Worm (Caenorhabditis elegans): ENCODE data around the gene F45D3.2.

- TF ChIP-seq sptf-1 (tag; optimal IDR thresholded peaks at IDR 0.05) (no peak), mep-1 (tag; optimal IDR thresholded peaks at IDR 0.05) (no peak), nhr-237 (tag; optimal IDR thresholded peaks at IDR 0.05) (no peak), nhr-2 (tag; optimal IDR thresholded peaks at IDR 0.05) (no peak), nhr-12 (tag; optimal IDR thresholded peaks at IDR 0.05) (no peak), snpc-4 (tag; optimal IDR thresholded peaks at IDR 0.05) (no peak), sem-2 (GFP tag; optimal IDR thresholded peaks at IDR 0.05) (no peak), M03D4.4 (tag; optimal IDR thresholded peaks at IDR 0.05) (no peak), blmp-1 (tag; optimal IDR thresholded peaks at IDR 0.05) (no peak), ceh-43 (GFP tag; optimal IDR thresholded peaks at IDR 0.05) (no peak), pha-4 (tag; optimal IDR thresholded peaks at IDR 0.05) (no peak), unc-39 (tag; optimal IDR thresholded peaks at IDR 0.05) (no peak), zip-8 (tag; optimal IDR thresholded peaks at IDR 0.05) (no peak)
These were observed 28.1 kb upstream of the F45D3.2 start, which contains the start of the genes T28H10.2 and lgmn-1 for ce11 chrV:12512773-12513172.

Measured in whole organism, mixed stage, embryonic.